Fruit fly (Drosophila melanogaster) whole organism, embryonic: ENCODE measurements around the gene CG10137.

Experiments
- B-H1 ChIP-seq: fragments of 200-800 bp; sonication (Bioruptor generic); IDR thresholded peaks from 3 replicates; pipeline ENCODE4 v1.3.6; 2022; ENCODE audit warnings: missing biosample characterization, missing genetic modification characterization
- BtbVII ChIP-seq: fragments of 200-800 bp; sonication (Bioruptor generic); optimal IDR thresholded peaks from 3 replicates; lab custom pipeline; 2017; ENCODE audit warnings: missing biosample characterization, mild to moderate bottlenecking, missing genetic modification characterization
- CG10565 ChIP-seq: fragments of 200-800 bp; sonication (Bioruptor generic); optimal IDR thresholded peaks from 3 replicates; lab custom pipeline; 2016; ENCODE audit warnings: missing biosample characterization, mild to moderate bottlenecking, missing genetic modification characterization
- CG10979 ChIP-seq: fragments of 200-800 bp; sonication (Bioruptor generic); optimal IDR thresholded peaks from 2 replicates; lab custom pipeline; 2018; ENCODE audit warnings: missing biosample characterization, mild to moderate bottlenecking, missing genetic modification characterization, moderate library complexity
- CG11093 ChIP-seq: fragments of 200-800 bp; sonication (Bioruptor generic); IDR thresholded peaks from 3 replicates; pipeline ENCODE4 v1.3.6; 2022; ENCODE audit warnings: missing biosample characterization, missing genetic modification characterization
- CG12155 ChIP-seq: fragments of 200-800 bp; sonication (Bioruptor generic); optimal IDR thresholded peaks from 3 replicates; lab custom pipeline; 2016; ENCODE audit warnings: missing biosample characterization, missing genetic modification characterization
- CG12236 ChIP-seq: fragments of 200-800 bp; sonication (Bioruptor generic); optimal IDR thresholded peaks from 2 replicates; lab custom pipeline; 2016; ENCODE audit warnings: missing biosample characterization, missing genetic modification characterization
- CG12744 ChIP-seq: fragments of 200-800 bp; sonication (Bioruptor generic); optimal IDR thresholded peaks from 2 replicates; lab custom pipeline; 2016; ENCODE audit warnings: missing biosample characterization, missing genetic modification characterization
- CG12942 ChIP-seq: fragments of 200-800 bp; sonication (Bioruptor generic); optimal IDR thresholded peaks from 3 replicates; lab custom pipeline; 2016; ENCODE audit warnings: missing biosample characterization, missing genetic modification characterization
- CG14014 ChIP-seq: fragments of 200-800 bp; sonication (Bioruptor generic); IDR thresholded peaks from 2 replicates; pipeline ENCODE4 v1.3.6; 2022; ENCODE audit warnings: missing biosample characterization, missing genetic modification characterization
- CG15479 ChIP-seq: fragments of 200-800 bp; sonication (Bioruptor generic); optimal IDR thresholded peaks from 3 replicates; lab custom pipeline; 2019; ENCODE audit warnings: missing biosample characterization, mild to moderate bottlenecking, missing genetic modification characterization, moderate library complexity
- CG18476 ChIP-seq: fragments of 200-800 bp; sonication (Bioruptor generic); optimal IDR thresholded peaks from 2 replicates; lab custom pipeline; 2016; ENCODE audit warnings: missing biosample characterization, mild to moderate bottlenecking, missing genetic modification characterization
- CG3065 ChIP-seq: fragments of 200-800 bp; sonication (Bioruptor generic); optimal IDR thresholded peaks from 2 replicates; lab custom pipeline; 2016; ENCODE audit warnings: missing biosample characterization, missing genetic modification characterization
- CG34376 ChIP-seq: fragments of 200-800 bp; sonication (Bioruptor generic); optimal IDR thresholded peaks from 2 replicates; lab custom pipeline; 2018; ENCODE audit warnings: missing biosample characterization, mild to moderate bottlenecking, missing genetic modification characterization
- CG3847 ChIP-seq: fragments of 200-800 bp; sonication (Bioruptor generic); IDR thresholded peaks from 2 replicates; pipeline ENCODE4 v1.3.6; 2022; ENCODE audit warnings: missing biosample characterization, missing genetic modification characterization
- CG4424 ChIP-seq: fragments of 200-800 bp; sonication (Bioruptor generic); optimal IDR thresholded peaks from 3 replicates; lab custom pipeline; 2016; ENCODE audit warnings: missing biosample characterization, missing genetic modification characterization
- CG5245 ChIP-seq: fragments of 200-800 bp; sonication (Bioruptor generic); optimal IDR thresholded peaks from 3 replicates; lab custom pipeline; 2016; ENCODE audit warnings: missing biosample characterization, missing genetic modification characterization
- CG5953 ChIP-seq: fragments of 200-800 bp; sonication (Bioruptor generic); IDR thresholded peaks from 2 replicates; pipeline ENCODE4 v1.3.6; 2022; ENCODE audit warnings: missing biosample characterization, missing genetic modification characterization
- CG6683 ChIP-seq: fragments of 200-800 bp; sonication (Bioruptor generic); optimal IDR thresholded peaks from 2 replicates; lab custom pipeline; 2017; ENCODE audit warnings: missing biosample characterization, mild to moderate bottlenecking, missing genetic modification characterization, missing genetic modification reagents
- CG7928 ChIP-seq: fragments of 200-800 bp; sonication (Bioruptor generic); optimal IDR thresholded peaks from 2 replicates; lab custom pipeline; 2017; ENCODE audit warnings: missing biosample characterization, mild to moderate bottlenecking, missing genetic modification characterization
- CG9437 ChIP-seq: fragments of 200-800 bp; sonication (Bioruptor generic); optimal IDR thresholded peaks from 2 replicates; lab custom pipeline; 2018; ENCODE audit warnings: missing biosample characterization, mild to moderate bottlenecking, missing genetic modification characterization
- Deaf1 ChIP-seq: fragments of 200-800 bp; optimal IDR thresholded peaks from 3 replicates; lab custom pipeline; 2019; ENCODE audit warnings: missing biosample characterization, mild to moderate bottlenecking, missing genetic modification characterization, moderate library complexity
- Dip2 ChIP-seq: fragments of 200-800 bp; sonication (Bioruptor generic); IDR thresholded peaks from 2 replicates; pipeline ENCODE4 v1.3.6; 2022; ENCODE audit warnings: missing biosample characterization, missing genetic modification characterization
- Doc3 ChIP-seq: fragments of 200-800 bp; sonication (Bioruptor generic); IDR thresholded peaks from 3 replicates; pipeline ENCODE4 v1.3.6; 2022; ENCODE audit warnings: missing biosample characterization, missing genetic modification characterization; ENCODE audit not compliant: partially characterized antibody
- E2f2 ChIP-seq: fragments of 200-800 bp; sonication (Bioruptor generic); IDR thresholded peaks from 2 replicates; pipeline ENCODE4 v1.3.6; 2022; ENCODE audit warnings: missing biosample characterization, missing genetic modification characterization
- Eip74EF ChIP-seq, 2 experiments: fragments of 200-800 bp in 1 of 2; fragments of >200 bp in 1 of 2; sonication (Bioruptor generic) in 1 of 2; optimal IDR thresholded peaks; 2 replicates each; lab custom pipeline; 2017 to 2019; ENCODE audit warnings: missing biosample characterization in 2 of 2, missing genetic modification characterization in 2 of 2, mild to moderate bottlenecking in 1 of 2, moderate library complexity in 1 of 2
- HLHmδ ChIP-seq: fragments of 200-800 bp; sonication (Bioruptor generic); optimal IDR thresholded peaks from 2 replicates; lab custom pipeline; 2018; ENCODE audit warnings: missing biosample characterization, mild to moderate bottlenecking, missing genetic modification characterization, moderate library complexity
- Hmr ChIP-seq: fragments of 200-800 bp; sonication (Bioruptor generic); optimal IDR thresholded peaks from 3 replicates; lab custom pipeline; 2017; ENCODE audit warnings: mild to moderate bottlenecking, missing biosample characterization, missing genetic modification reagents, missing genetic modification characterization
- Lhr ChIP-seq: fragments of 200-800 bp; sonication (Bioruptor generic); optimal IDR thresholded peaks from 3 replicates; lab custom pipeline; 2017; ENCODE audit warnings: mild to moderate bottlenecking, missing biosample characterization, missing genetic modification reagents, missing genetic modification characterization
- NFAT ChIP-seq: fragments of 200-800 bp; sonication (Bioruptor generic); IDR thresholded peaks from 2 replicates; pipeline ENCODE4 v1.3.6; 2022; ENCODE audit warnings: missing biosample characterization, missing genetic modification characterization
- Ptx1 ChIP-seq: fragments of 200-800 bp; sonication (Bioruptor generic); IDR thresholded peaks from 2 replicates; pipeline ENCODE4 v1.3.6; 2022; ENCODE audit warnings: missing biosample characterization, missing genetic modification characterization
- br ChIP-seq: fragments of >200 bp; optimal IDR thresholded peaks from 2 replicates; lab custom pipeline; 2017
- chm ChIP-seq: fragments of 200-800 bp; sonication (Bioruptor generic); IDR thresholded peaks from 2 replicates; pipeline ENCODE4 v1.3.6; 2022; ENCODE audit warnings: missing biosample characterization, missing genetic modification characterization
- crc ChIP-seq: fragments of 200-800 bp; sonication (Bioruptor generic); optimal IDR thresholded peaks from 2 replicates; lab custom pipeline; 2016; ENCODE audit warnings: missing biosample characterization, missing genetic modification characterization
- disco-r ChIP-seq: fragments of 200-800 bp; sonication (Bioruptor generic); optimal IDR thresholded peaks from 2 replicates; lab custom pipeline; 2016; ENCODE audit warnings: missing biosample characterization, missing genetic modification characterization
- ham ChIP-seq: fragments of 200-800 bp; sonication (Bioruptor generic); IDR thresholded peaks from 2 replicates; pipeline ENCODE4 v1.3.6; 2022; ENCODE audit warnings: missing biosample characterization, missing genetic modification characterization
- jigr1 ChIP-seq: fragments of 200-800 bp; sonication (Bioruptor generic); IDR thresholded peaks from 3 replicates; pipeline ENCODE4 v1.3.6; 2022; ENCODE audit warnings: missing biosample characterization, missing genetic modification characterization
- maf-S ChIP-seq: fragments of 200-800 bp; sonication (Bioruptor generic); optimal IDR thresholded peaks from 2 replicates; lab custom pipeline; 2016; ENCODE audit warnings: missing biosample characterization, missing genetic modification characterization
- nau ChIP-seq: fragments of 200-800 bp; sonication (Bioruptor generic); optimal IDR thresholded peaks from 3 replicates; lab custom pipeline; 2017; ENCODE audit warnings: missing biosample characterization, mild to moderate bottlenecking, missing genetic modification characterization, missing genetic modification reagents
- nom ChIP-seq: fragments of 200-800 bp; sonication (Bioruptor generic); optimal IDR thresholded peaks from 2 replicates; lab custom pipeline; 2017; ENCODE audit warnings: missing biosample characterization, missing genetic modification characterization, mild to moderate bottlenecking, moderate library complexity, missing genetic modification reagents
- pan ChIP-seq, 4 experiments: fragments of >200 bp in 3 of 4; fragments of 200-800 bp in 1 of 4; sonication (Bioruptor generic) in 1 of 4; optimal IDR thresholded peaks in 3 of 4; IDR thresholded peaks in 1 of 4; 2 replicates each; pipeline versions ENCODE4 v1.3.6 to Lab custom; 2017 to 2022; ENCODE audit warnings: missing biosample characterization in 2 of 4, missing genetic modification characterization in 2 of 4, mixed read lengths in 1 of 4
- peb ChIP-seq: fragments of 200-800 bp; sonication (Bioruptor generic); IDR thresholded peaks from 2 replicates; pipeline ENCODE4 v1.3.6; 2022; ENCODE audit warnings: missing biosample characterization, missing genetic modification characterization
- pita ChIP-seq: fragments of 200-800 bp; sonication (Bioruptor generic); optimal IDR thresholded peaks from 2 replicates; lab custom pipeline; 2017; ENCODE audit warnings: missing biosample characterization, mild to moderate bottlenecking, missing genetic modification characterization
- ranshi ChIP-seq: fragments of 200-800 bp; sonication (Bioruptor generic); IDR thresholded peaks from 2 replicates; pipeline ENCODE4 v1.3.6; 2022; ENCODE audit warnings: missing biosample characterization, missing genetic modification characterization
- sc ChIP-seq, 3 experiments: fragments of >200 bp in 2 of 3; fragments of 200-800 bp in 1 of 3; sonication (Bioruptor generic) in 1 of 3; optimal IDR thresholded peaks; 2 replicates in 2 of 3; 3 replicates in 1 of 3; lab custom pipeline; 2017; ENCODE audit warnings: mild to moderate bottlenecking in 1 of 3, missing biosample characterization in 1 of 3, missing genetic modification characterization in 1 of 3, missing genetic modification reagents in 1 of 3
- slbo ChIP-seq: fragments of 200-800 bp; sonication (Bioruptor generic); IDR thresholded peaks from 2 replicates; pipeline ENCODE4 v1.3.6; 2022; ENCODE audit warnings: missing biosample characterization, missing genetic modification characterization
- sqz ChIP-seq: fragments of 200-800 bp; sonication (Bioruptor generic); optimal IDR thresholded peaks from 3 replicates; lab custom pipeline; 2018; ENCODE audit warnings: missing biosample characterization, mild to moderate bottlenecking, missing genetic modification characterization
- tap ChIP-seq: fragments of 200-800 bp; optimal IDR thresholded peaks from 3 replicates; lab custom pipeline; 2019; ENCODE audit warnings: missing biosample characterization, mild to moderate bottlenecking, missing genetic modification characterization, moderate library complexity
- tll ChIP-seq, 2 experiments: fragments of 200-800 bp in 1 of 2; fragments of >200 bp in 1 of 2; sonication (Bioruptor generic) in 1 of 2; optimal IDR thresholded peaks; 2 replicates each; lab custom pipeline; 2017 to 2019; ENCODE audit warnings: missing biosample characterization in 2 of 2, missing genetic modification characterization in 2 of 2, mild to moderate bottlenecking in 1 of 2, moderate library complexity in 1 of 2
- zen ChIP-seq: fragments of 200-800 bp; sonication (Bioruptor generic); optimal IDR thresholded peaks from 3 replicates; lab custom pipeline; 2018; ENCODE audit warnings: missing biosample characterization, mild to moderate bottlenecking, missing genetic modification characterization, moderate library complexity

CG10137 gene

dm6 chr2L:19528308-19528707 lies 1.8 kb downstream of the CG10137 start (continued):
- TF ChIP-seq Hmr (GFP tag; lab: Kevin White, UChicago) (peak; percentile 99), CG5245 (GFP tag; lab: Kevin White, UChicago) (peak; percentile 87), maf-S (GFP tag; lab: Kevin White, UChicago) (peak; percentile 96), slbo (GFP tag; lab: Robert Waterston, UW) (peak; percentile 99), CG10979 (tag; lab: Kevin White, UChicago) (peak; percentile 78), B-H1 (GFP tag; lab: Robert Waterston, UW) (peak; percentile 93), CG34376 (GFP tag; lab: Kevin White, UChicago) (peak; percentile 98), CG5953 (peak; percentile 81), zen (tag; lab: Kevin White, UChicago) (peak; percentile 78), Deaf1 (tag; lab: Kevin White, UChicago) (peak; percentile 85), Lhr (GFP tag; lab: Kevin White, UChicago) (peak; percentile 25), pita (GFP tag; lab: Kevin White, UChicago) (no peak), ranshi (GFP tag; lab: Robert Waterston, UW) (peak; percentile 96), CG15479 (GFP tag; lab: Kevin White, UChicago) (no peak), E2f2 (GFP tag; lab: Robert Waterston, UW) (peak; percentile 80), CG12744 (GFP tag; lab: Kevin White, UChicago) (peak; percentile 96), CG11093 (GFP tag; lab: Robert Waterston, UW) (peak; percentile 85), sc (optimal IDR thresholded peaks at IDR 0.05; lab: Kevin White, UChicago) (no peak), sc (GFP tag; optimal IDR thresholded peaks at IDR 0.05; lab: Kevin White, UChicago) (peak; percentile 45), br (lab: Kevin White, UChicago) (no peak), tap (peak; percentile 94), CG18476 (GFP tag; lab: Kevin White, UChicago) (peak; percentile 91), chm (GFP tag; lab: Robert Waterston, UW) (peak; percentile 94), CG12942 (peak; percentile 85), ham (peak; percentile 95), CG9437 (GFP tag; lab: Kevin White, UChicago) (peak; percentile 85), disco-r (GFP tag; lab: Kevin White, UChicago) (peak; percentile 94), Doc3 (GFP tag; lab: Robert Waterston, UW) (no peak), jigr1 (peak; percentile 73; the same call in 2 of the 3 replicates), pan (optimal IDR thresholded peaks at IDR 0.05; lab: Kevin White, UChicago) (no peak), pan (GFP tag; optimal IDR thresholded peaks at IDR 0.05 in 1 of 2, IDR thresholded peaks at IDR 0.05 in 1 of 2) (peak in 1 of 2 experiments; percentile 98), CG10565 (GFP tag; lab: Kevin White, UChicago) (peak; percentile 51), tll (GFP tag; optimal IDR thresholded peaks at IDR 0.05; lab: Kevin White, UChicago) (no peak), nau (GFP tag; lab: Kevin White, UChicago) (no peak), NFAT (GFP tag; lab: Robert Waterston, UW) (peak; percentile 97), CG14014 (peak; percentile 98), nom (GFP tag; lab: Kevin White, UChicago) (peak; percentile 86), CG7928 (GFP tag; lab: Kevin White, UChicago) (peak; percentile 81), peb (peak; percentile 77), Dip2 (GFP tag; lab: Robert Waterston, UW) (peak; percentile 21; the same call in 1 of the 2 replicates), CG12236 (GFP tag; lab: Kevin White, UChicago) (peak; percentile 71), CG4424 (GFP tag; lab: Kevin White, UChicago) (peak; percentile 86), CG6683 (GFP tag; lab: Kevin White, UChicago) (peak; percentile 93), CG12155 (GFP tag; lab: Kevin White, UChicago) (peak; percentile 95), Eip74EF (GFP tag; optimal IDR thresholded peaks at IDR 0.05; lab: Kevin White, UChicago) (peak in 1 of 2 experiments; percentile 88), Ptx1 (GFP tag; lab: Robert Waterston, UW) (peak; percentile 97), CG3065 (GFP tag; lab: Kevin White, UChicago) (peak; percentile 74), crc (GFP tag; lab: Kevin White, UChicago) (peak; percentile 92), BtbVII (peak; percentile 98), CG3847 (GFP tag; lab: Robert Waterston, UW) (peak; percentile 98), sqz (GFP tag; lab: Kevin White, UChicago) (no peak), HLHmδ (no peak)
